Worm (Caenorhabditis elegans) whole organism, late embryonic: ENCODE measurements around the gene C35A5.10.

Experiments used
- F13H6.1 ChIP-seq: sonication (generic microtip); optimal IDR thresholded peaks from 2 replicates; lab custom pipeline; 2016; ENCODE audit warnings: missing genetic modification characterization, missing compliant biosample characterization
- ama-1 ChIP-seq: fragments of 150-350 bp; optimal IDR thresholded peaks from 2 replicates; lab custom pipeline; 2014
- ceh-18 ChIP-seq: sonication (generic microtip); optimal IDR thresholded peaks from 2 replicates; lab custom pipeline; 2016; ENCODE audit warnings: missing genetic modification characterization, missing compliant biosample characterization
- ceh-9 ChIP-seq: sonication (generic microtip); optimal IDR thresholded peaks from 2 replicates; lab custom pipeline; 2016; ENCODE audit warnings: mild to moderate bottlenecking, missing genetic modification characterization, inconsistent platforms, missing compliant biosample characterization
- dmd-4 ChIP-seq: sonication (generic microtip); optimal IDR thresholded peaks from 2 replicates; lab custom pipeline; 2016; ENCODE audit warnings: borderline replicate concordance, missing genetic modification characterization, missing compliant biosample characterization
- ets-4 ChIP-seq: sonication (generic microtip); optimal IDR thresholded peaks from 2 replicates; lab custom pipeline; 2016; ENCODE audit warnings: missing genetic modification characterization, missing compliant biosample characterization
- fkh-10 ChIP-seq: fragments of 150-350 bp; optimal IDR thresholded peaks from 2 replicates; lab custom pipeline; 2014; ENCODE audit warnings: missing biosample characterization, missing genetic modification reagents, missing genetic modification characterization
- pax-1 ChIP-seq: fragments of 150-350 bp; optimal IDR thresholded peaks from 2 replicates; lab custom pipeline; 2014; ENCODE audit warnings: missing biosample characterization, missing genetic modification characterization
- pros-1 ChIP-seq: fragments of 150-350 bp; optimal IDR thresholded peaks from 2 replicates; lab custom pipeline; 2014; ENCODE audit warnings: missing biosample characterization, missing genetic modification reagents, missing genetic modification characterization
- zip-5 ChIP-seq: sonication (generic microtip); optimal IDR thresholded peaks from 2 replicates; lab custom pipeline; 2016; ENCODE audit warnings: missing genetic modification characterization, missing compliant biosample characterization

DNA sequence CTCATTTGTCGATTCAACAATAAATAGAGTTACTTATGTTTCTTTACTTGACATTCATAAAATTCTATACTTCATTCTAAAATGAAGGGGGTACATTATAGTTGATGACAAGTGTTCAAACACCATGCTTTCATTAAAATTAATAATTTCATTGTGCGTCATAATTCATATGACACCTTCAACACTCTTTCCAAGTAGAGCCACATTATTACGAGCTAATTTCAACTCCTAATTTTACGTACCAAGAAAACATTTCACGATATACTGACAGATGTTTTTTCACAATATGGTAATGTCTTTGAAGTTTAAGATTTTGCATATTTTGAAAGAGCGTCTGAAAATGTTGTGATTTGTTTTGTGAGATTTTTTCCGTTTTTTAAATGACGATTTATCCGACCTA, 38.5 kb upstream of the C35A5.10 start:
- TF ChIP-seq ama-1 (lab: Kevin White, UChicago), result no peak
- TF ChIP-seq pros-1 (tag; lab: Kevin White, UChicago), result no peak
- no peak for TF ChIP-seq dmd-4 (tag; lab: Kevin White, UChicago)
- no peak for TF ChIP-seq fkh-10 (GFP tag; lab: Kevin White, UChicago)
- TF ChIP-seq F13H6.1, result no peak
- no peak for TF ChIP-seq ceh-9 (tag; lab: Kevin White, UChicago)
- no peak for TF ChIP-seq ets-4
- no peak for TF ChIP-seq ceh-18 (tag; lab: Kevin White, UChicago)
- TF ChIP-seq zip-5 (tag; lab: Kevin White, UChicago), result no peak
- TF ChIP-seq pax-1 (tag; lab: Kevin White, UChicago), result no peak
